Fruit fly (Drosophila melanogaster) whole organism, embryonic: ENCODE data around the gene beat-IIa.

Source experiments
- B-H1 ChIP-seq: fragments of 200-800 bp; sonication (Bioruptor generic); IDR thresholded peaks from 3 replicates; pipeline ENCODE4 v1.3.6; 2022; ENCODE audit warnings: missing biosample characterization, missing genetic modification characterization
- CG10147 ChIP-seq: fragments of 200-800 bp; sonication (Bioruptor generic); optimal IDR thresholded peaks from 2 replicates; lab custom pipeline; 2019; ENCODE audit warnings: missing biosample characterization, mild to moderate bottlenecking, missing genetic modification characterization, moderate library complexity
- CG10274 ChIP-seq: fragments of 200-800 bp; sonication (Bioruptor generic); optimal IDR thresholded peaks from 3 replicates; lab custom pipeline; 2017; ENCODE audit warnings: missing biosample characterization, mild to moderate bottlenecking, missing genetic modification characterization
- CG11398 ChIP-seq: fragments of 200-800 bp; sonication (Bioruptor generic); optimal IDR thresholded peaks from 2 replicates; lab custom pipeline; 2016; ENCODE audit warnings: missing biosample characterization, missing genetic modification characterization
- CG14860 ChIP-seq: fragments of 200-800 bp; sonication (Bioruptor generic); IDR thresholded peaks from 3 replicates; pipeline ENCODE4 v1.3.6; 2022; ENCODE audit warnings: missing biosample characterization, missing genetic modification characterization; ENCODE audit not compliant: partially characterized antibody
- CG15601 ChIP-seq: fragments of 200-800 bp; sonication (Bioruptor generic); optimal IDR thresholded peaks from 3 replicates; lab custom pipeline; 2019; ENCODE audit warnings: missing biosample characterization, mild to moderate bottlenecking, missing genetic modification characterization, moderate library complexity
- CG1602 ChIP-seq: fragments of 200-800 bp; sonication (Bioruptor generic); optimal IDR thresholded peaks from 3 replicates; lab custom pipeline; 2016; ENCODE audit warnings: missing biosample characterization, missing genetic modification characterization
- CG16863 ChIP-seq: fragments of 200-800 bp; sonication (Bioruptor generic); optimal IDR thresholded peaks from 3 replicates; lab custom pipeline; 2016; ENCODE audit warnings: missing biosample characterization, missing genetic modification characterization
- CG17385 ChIP-seq: fragments of 200-800 bp; sonication (Bioruptor generic); optimal IDR thresholded peaks from 3 replicates; lab custom pipeline; 2018; ENCODE audit warnings: missing biosample characterization, mild to moderate bottlenecking, missing genetic modification characterization
- CG1792 ChIP-seq: fragments of 200-800 bp; sonication (Bioruptor generic); optimal IDR thresholded peaks from 2 replicates; lab custom pipeline; 2016; ENCODE audit warnings: missing biosample characterization, missing genetic modification characterization
- CG18764 ChIP-seq: fragments of 200-800 bp; sonication (Bioruptor generic); optimal IDR thresholded peaks from 3 replicates; lab custom pipeline; 2016; ENCODE audit warnings: missing biosample characterization, missing genetic modification characterization
- CG3065 ChIP-seq: fragments of 200-800 bp; sonication (Bioruptor generic); optimal IDR thresholded peaks from 2 replicates; lab custom pipeline; 2016; ENCODE audit warnings: missing biosample characterization, missing genetic modification characterization
- CG34376 ChIP-seq: fragments of 200-800 bp; sonication (Bioruptor generic); optimal IDR thresholded peaks from 2 replicates; lab custom pipeline; 2018; ENCODE audit warnings: missing biosample characterization, mild to moderate bottlenecking, missing genetic modification characterization
- CG4707 ChIP-seq: fragments of 200-800 bp; sonication (Bioruptor generic); optimal IDR thresholded peaks from 2 replicates; lab custom pipeline; 2018; ENCODE audit warnings: missing biosample characterization, mild to moderate bottlenecking, missing genetic modification characterization, moderate library complexity
- CG8478 ChIP-seq: fragments of >200 bp; optimal IDR thresholded peaks from 2 replicates; lab custom pipeline; 2018
- Dll ChIP-seq: fragments of 200-800 bp; sonication (Bioruptor generic); IDR thresholded peaks from 4 replicates; pipeline ENCODE4 v1.3.6; 2022; ENCODE audit warnings: missing biosample characterization, missing genetic modification characterization; ENCODE audit not compliant: partially characterized antibody
- E2f2 ChIP-seq: fragments of 200-800 bp; sonication (Bioruptor generic); IDR thresholded peaks from 2 replicates; pipeline ENCODE4 v1.3.6; 2022; ENCODE audit warnings: missing biosample characterization, missing genetic modification characterization
- Fer1 ChIP-seq: fragments of 200-800 bp; sonication (Bioruptor generic); optimal IDR thresholded peaks from 2 replicates; lab custom pipeline; 2017; ENCODE audit warnings: missing biosample characterization, mild to moderate bottlenecking, missing genetic modification characterization
- HLH3B ChIP-seq: fragments of 200-800 bp; sonication (Bioruptor generic); IDR thresholded peaks from 2 replicates; pipeline ENCODE4 v1.3.6; 2022; ENCODE audit warnings: missing biosample characterization, missing genetic modification characterization
- HLH4C ChIP-seq: fragments of 200-800 bp; sonication (Bioruptor generic); IDR thresholded peaks from 3 replicates; pipeline ENCODE4 v1.3.6; 2022; ENCODE audit warnings: missing biosample characterization, missing genetic modification characterization; ENCODE audit not compliant: partially characterized antibody
- Hr78 ChIP-seq, 2 experiments: fragments of 200-800 bp in 1 of 2; fragments of >200 bp in 1 of 2; sonication (Bioruptor generic) in 1 of 2; optimal IDR thresholded peaks; 2 replicates each; lab custom pipeline; 2017 to 2019; ENCODE audit warnings: missing biosample characterization in 2 of 2, missing genetic modification characterization in 2 of 2, mild to moderate bottlenecking in 1 of 2, moderate library complexity in 1 of 2
- NC2α ChIP-seq: fragments of 200-800 bp; sonication (Bioruptor generic); optimal IDR thresholded peaks from 2 replicates; lab custom pipeline; 2016; ENCODE audit warnings: missing biosample characterization, missing genetic modification characterization
- Nf-YB ChIP-seq: fragments of 200-800 bp; sonication (Bioruptor generic); optimal IDR thresholded peaks from 3 replicates; lab custom pipeline; 2019; ENCODE audit warnings: missing biosample characterization, mild to moderate bottlenecking, missing genetic modification characterization, moderate library complexity
- Optix ChIP-seq: fragments of 200-800 bp; sonication (Bioruptor generic); IDR thresholded peaks from 3 replicates; pipeline ENCODE4 v1.3.6; 2022; ENCODE audit warnings: missing biosample characterization, missing genetic modification characterization
- Ravus ChIP-seq: fragments of 200-800 bp; sonication (Bioruptor generic); IDR thresholded peaks from 2 replicates; pipeline ENCODE4 v1.3.6; 2022; ENCODE audit warnings: missing biosample characterization, missing genetic modification characterization
- Sin3A ChIP-seq: fragments of >200 bp; optimal IDR thresholded peaks from 2 replicates; lab custom pipeline; 2018
- Six4 ChIP-seq: fragments of 200-800 bp; sonication (Bioruptor generic); optimal IDR thresholded peaks from 2 replicates; lab custom pipeline; 2016; ENCODE audit warnings: missing biosample characterization, missing genetic modification characterization
- Usf ChIP-seq: fragments of 200-800 bp; sonication (Bioruptor generic); optimal IDR thresholded peaks from 2 replicates; lab custom pipeline; 2017; ENCODE audit warnings: missing genotype, missing biosample characterization, missing genetic modification characterization
- abd-A ChIP-seq: fragments of 200-800 bp; sonication (Bioruptor generic); optimal IDR thresholded peaks from 3 replicates; lab custom pipeline; 2019; ENCODE audit warnings: missing biosample characterization, mild to moderate bottlenecking, missing genetic modification characterization, moderate library complexity
- al ChIP-seq: fragments of 200-800 bp; sonication (Bioruptor generic); IDR thresholded peaks from 2 replicates; pipeline ENCODE4 v1.3.6; 2022; ENCODE audit warnings: missing biosample characterization, missing genetic modification characterization
- bigmax ChIP-seq: fragments of 200-800 bp; sonication (Bioruptor generic); optimal IDR thresholded peaks from 2 replicates; lab custom pipeline; 2018; ENCODE audit warnings: missing biosample characterization, mild to moderate bottlenecking, missing genetic modification characterization
- btn ChIP-seq: fragments of 200-800 bp; sonication (Bioruptor generic); optimal IDR thresholded peaks from 2 replicates; lab custom pipeline; 2016; ENCODE audit warnings: missing biosample characterization, missing genetic modification characterization
- chinmo ChIP-seq: fragments of 200-800 bp; sonication (Bioruptor generic); IDR thresholded peaks from 4 replicates; pipeline ENCODE4 v1.3.6; 2022; ENCODE audit warnings: missing biosample characterization, missing genetic modification characterization; ENCODE audit not compliant: partially characterized antibody
- ci ChIP-seq: fragments of 200-800 bp; sonication (Bioruptor generic); IDR thresholded peaks from 3 replicates; pipeline ENCODE4 v1.3.6; 2022; ENCODE audit warnings: missing biosample characterization, missing genetic modification characterization
- dimm ChIP-seq: fragments of 200-800 bp; sonication (Bioruptor generic); IDR thresholded peaks from 2 replicates; pipeline ENCODE4 v1.3.6; 2022; ENCODE audit warnings: missing biosample characterization, missing genetic modification characterization
- dm ChIP-seq: fragments of 200-800 bp; sonication (Bioruptor generic); optimal IDR thresholded peaks from 3 replicates; lab custom pipeline; 2016; ENCODE audit warnings: missing biosample characterization, missing genetic modification characterization
- dysf ChIP-seq: fragments of 200-800 bp; sonication (Bioruptor generic); IDR thresholded peaks from 3 replicates; pipeline ENCODE4 v1.3.6; 2022; ENCODE audit warnings: missing biosample characterization, missing genetic modification characterization
- fd3F ChIP-seq: fragments of 200-800 bp; sonication (Bioruptor generic); optimal IDR thresholded peaks from 2 replicates; lab custom pipeline; 2018; ENCODE audit warnings: missing biosample characterization, mild to moderate bottlenecking, missing genetic modification characterization, moderate library complexity
- gsb-n ChIP-seq: fragments of 200-800 bp; sonication (Bioruptor generic); optimal IDR thresholded peaks from 3 replicates; lab custom pipeline; 2018; ENCODE audit warnings: missing biosample characterization, mild to moderate bottlenecking, missing genetic modification characterization
- hb ChIP-seq: fragments of 200-800 bp; sonication (Bioruptor generic); IDR thresholded peaks from 3 replicates; pipeline ENCODE4 v1.3.6; 2022; ENCODE audit warnings: missing biosample characterization, missing genetic modification characterization; ENCODE audit not compliant: partially characterized antibody
- klu ChIP-seq: fragments of 200-800 bp; sonication (Bioruptor generic); IDR thresholded peaks from 2 replicates; pipeline ENCODE4 v1.3.6; 2022; ENCODE audit warnings: missing biosample characterization, missing genetic modification characterization
- lmd ChIP-seq: fragments of 200-800 bp; sonication (Bioruptor generic); IDR thresholded peaks from 2 replicates; pipeline ENCODE4 v1.3.6; 2022; ENCODE audit warnings: missing biosample characterization, missing genetic modification characterization
- psq ChIP-seq: fragments of 200-800 bp; sonication (Bioruptor generic); optimal IDR thresholded peaks from 2 replicates; lab custom pipeline; 2017; ENCODE audit warnings: missing biosample characterization, missing genetic modification characterization
- sd ChIP-seq: fragments of 200-800 bp; sonication (Bioruptor generic); optimal IDR thresholded peaks from 3 replicates; lab custom pipeline; 2018; ENCODE audit warnings: missing biosample characterization, mild to moderate bottlenecking, missing genetic modification characterization, moderate library complexity
- shn ChIP-seq: fragments of 200-800 bp; sonication (Bioruptor generic); optimal IDR thresholded peaks from 3 replicates; lab custom pipeline; 2016; ENCODE audit warnings: missing biosample characterization, missing genetic modification characterization
- ssp ChIP-seq: fragments of 200-800 bp; sonication (Bioruptor generic); IDR thresholded peaks from 2 replicates; pipeline ENCODE4 v1.3.6; 2022; ENCODE audit warnings: missing biosample characterization, missing genetic modification characterization
- tap ChIP-seq: fragments of 200-800 bp; optimal IDR thresholded peaks from 3 replicates; lab custom pipeline; 2019; ENCODE audit warnings: missing biosample characterization, mild to moderate bottlenecking, missing genetic modification characterization, moderate library complexity
- twi ChIP-seq: fragments of 200-800 bp; optimal IDR thresholded peaks from 2 replicates; lab custom pipeline; 2019; ENCODE audit warnings: missing biosample characterization, mild to moderate bottlenecking, missing genetic modification characterization, moderate library complexity
- unpg ChIP-seq: fragments of 200-800 bp; sonication (Bioruptor generic); optimal IDR thresholded peaks from 3 replicates; lab custom pipeline; 2018; ENCODE audit warnings: missing biosample characterization, mild to moderate bottlenecking, missing genetic modification characterization, moderate library complexity
- vfl ChIP-seq: fragments of 200-800 bp; sonication (Bioruptor generic); optimal IDR thresholded peaks from 2 replicates; lab custom pipeline; 2016; ENCODE audit warnings: missing biosample characterization, missing genetic modification characterization

beat-IIa gene

dm6 chr3R:17385329-17386019, 19.6 kb upstream of the beat-IIa start (continued):
- TF ChIP-seq gsb-n (tag; lab: Kevin White, UChicago) (peak; percentile 95), CG10274 (GFP tag; lab: Kevin White, UChicago) (peak; percentile 18), twi (tag; lab: Kevin White, UChicago) (peak; percentile 26), CG14860 (GFP tag; lab: Robert Waterston, UW) (no peak), lmd (peak; percentile 64; the same call in 1 of the 2 replicates), CG15601 (peak; percentile 51), CG3065 (GFP tag; lab: Kevin White, UChicago) (no peak), al (GFP tag; lab: Robert Waterston, UW) (no peak), ssp (GFP tag; lab: Robert Waterston, UW) (peak; percentile 57; the same call in 1 of the 2 replicates), HLH4C (GFP tag; lab: Robert Waterston, UW) (no peak), CG8478 (lab: Kevin White, UChicago) (no peak), CG1602 (GFP tag; lab: Kevin White, UChicago) (no peak), dimm (no peak), CG1792 (GFP tag; lab: Kevin White, UChicago) (peak; percentile 56), B-H1 (GFP tag; lab: Robert Waterston, UW) (no peak; the same call in 2 of the 3 replicates), Sin3A (lab: Kevin White, UChicago) (peak; percentile 63), btn (GFP tag; lab: Kevin White, UChicago) (no peak), Usf (GFP tag; lab: Kevin White, UChicago) (peak; percentile 37), klu (GFP tag; lab: Robert Waterston, UW) (no peak), bigmax (GFP tag; lab: Kevin White, UChicago) (peak; percentile 38), Fer1 (peak; percentile 55), abd-A (tag; lab: Kevin White, UChicago) (peak; percentile 28), CG16863 (peak; percentile 46), chinmo (GFP tag; lab: Robert Waterston, UW) (no peak; the same call in 3 of the 4 replicates), Six4 (GFP tag; lab: Kevin White, UChicago) (no peak), Nf-YB (no peak), tap (tag; lab: Kevin White, UChicago) (no peak), ci (GFP tag; lab: Robert Waterston, UW) (peak; percentile 85), NC2α (GFP tag; lab: Kevin White, UChicago) (no peak), shn (GFP tag; lab: Kevin White, UChicago) (peak; percentile 22), Hr78 (GFP tag; optimal IDR thresholded peaks at IDR 0.05; lab: Kevin White, UChicago) (no peak), dysf (peak; percentile 79), CG4707 (GFP tag; lab: Kevin White, UChicago) (no peak), vfl (GFP tag; lab: Kevin White, UChicago) (peak; percentile 57), E2f2 (GFP tag; lab: Robert Waterston, UW) (peak; percentile 98), Ravus (GFP tag; lab: Robert Waterston, UW) (no peak), unpg (peak; percentile 7), psq (GFP tag; lab: Kevin White, UChicago) (no peak), hb (GFP tag; lab: Robert Waterston, UW) (no peak), sd (peak; percentile 72), Optix (GFP tag; lab: Robert Waterston, UW) (0 out of 3 replicates have a peak, but pooled peaks have one; percentile 24), CG17385 (GFP tag; lab: Kevin White, UChicago) (peak; percentile 3), HLH3B (GFP tag; lab: Robert Waterston, UW) (peak; percentile 37; the same call in 1 of the 2 replicates), dm (GFP tag; lab: Kevin White, UChicago) (peak; percentile 56), CG18764 (peak; percentile 4), Dll (GFP tag; lab: Robert Waterston, UW) (0 out of 4 replicates have a peak, but pooled peaks have one; percentile 37), CG11398 (peak; percentile 16), CG10147 (GFP tag; lab: Kevin White, UChicago) (no peak), fd3F (peak; percentile 67), CG34376 (peak; percentile 63)
